Fruit fly (Drosophila melanogaster) whole organism, pupa: ENCODE measurements around the gene Stam.

Experiments
- CG12605 ChIP-seq: fragments of 200-800 bp; sonication (Bioruptor generic); IDR thresholded peaks from 2 replicates; pipeline ENCODE4 v1.3.6; 2022; ENCODE audit warnings: missing biosample characterization, missing genetic modification characterization
- CG14655 ChIP-seq: fragments of 200-800 bp; sonication (Bioruptor generic); optimal IDR thresholded peaks from 3 replicates; lab custom pipeline; 2017; ENCODE audit warnings: mild to moderate bottlenecking, missing biosample characterization, missing genetic modification reagents, missing genetic modification characterization
- CG32121 ChIP-seq: fragments of 200-800 bp; sonication (Bioruptor generic); IDR thresholded peaks from 2 replicates; pipeline ENCODE4 v1.3.6; 2022; ENCODE audit warnings: missing biosample characterization, missing genetic modification characterization
- CG8301 ChIP-seq: fragments of 200-800 bp; sonication (Bioruptor generic); optimal IDR thresholded peaks from 2 replicates; lab custom pipeline; 2018; ENCODE audit warnings: missing biosample characterization, mild to moderate bottlenecking, missing genetic modification characterization
- EcR ChIP-seq: fragments of 200-800 bp; sonication (Bioruptor generic); optimal IDR thresholded peaks from 3 replicates; lab custom pipeline; 2019; ENCODE audit warnings: missing biosample characterization, missing genetic modification characterization, mild to moderate bottlenecking, moderate library complexity, missing genetic modification reagents
- Pif1A ChIP-seq: fragments of 200-800 bp; sonication (Bioruptor generic); optimal IDR thresholded peaks from 3 replicates; lab custom pipeline; 2016; ENCODE audit warnings: missing biosample characterization, missing genetic modification characterization
- Pif1B ChIP-seq: fragments of 200-800 bp; sonication (Bioruptor generic); optimal IDR thresholded peaks from 3 replicates; lab custom pipeline; 2016; ENCODE audit warnings: missing biosample characterization, missing genetic modification characterization

- TF ChIP-seq Pif1A (GFP tag; lab: Kevin White, UChicago) (no peak), CG32121 (GFP tag; lab: Robert Waterston, UW) (no peak), EcR (no peak), CG12605 (GFP tag; lab: Robert Waterston, UW) (peak; percentile 76), CG8301 (tag; lab: Kevin White, UChicago) (no peak), Pif1B (GFP tag; lab: Kevin White, UChicago) (no peak), CG14655 (GFP tag; lab: Kevin White, UChicago) (no peak)
These were observed 20.8 kb upstream of the Stam start, which contains the start of gene Nos for dm6 chr2L:10837491-10837890.
